Worm (Caenorhabditis elegans) whole organism, L4 larva: Measurements from ENCODE around the gene Y75B8A.8.
"Not testable (repeated sequence)": the region's sequence is repeated elsewhere in the genome, so short reads cannot be mapped to it uniquely, and the experiment has no call there.

Source experiments
- D1046.2 ChIP-seq: fragments of 200-800 bp; sonication (Bioruptor generic); IDR thresholded peaks from 2 replicates; pipeline ENCODE4 v1.3.6; 2022; ENCODE audit warnings: missing genetic modification characterization, missing compliant biosample characterization
- ZK546.5 ChIP-seq, 2 experiments: sonication (generic microtip); optimal IDR thresholded peaks; 2 replicates each; lab custom pipeline; 2017; ENCODE audit warnings: missing biosample characterization in 2 of 2, missing genetic modification characterization in 2 of 2
- aha-1 ChIP-seq: fragments of 150-350 bp; peaks from one replicate; lab custom pipeline; 2014; ENCODE audit warnings: missing biosample characterization, missing genetic modification characterization
- aly-2 ChIP-seq: sonication (generic microtip); optimal IDR thresholded peaks from 2 replicates; lab custom pipeline; 2018; ENCODE audit warnings: missing biosample characterization, missing genetic modification characterization
- ama-1 ChIP-seq: fragments of 150-350 bp; optimal IDR thresholded peaks from 2 replicates; lab custom pipeline; 2014; ENCODE audit warnings: inconsistent platforms, mixed read lengths
- ceh-28 ChIP-seq: fragments of 150-350 bp; optimal IDR thresholded peaks from 2 replicates; lab custom pipeline; 2014; ENCODE audit warnings: missing biosample characterization, missing genetic modification reagents, missing genetic modification characterization
- ces-1 ChIP-seq: fragments of 150-350 bp; sonication (generic microtip); optimal IDR thresholded peaks from 4 replicates; lab custom pipeline; 2014; ENCODE audit warnings: missing biosample characterization, missing genetic modification reagents, missing genetic modification characterization
- cey-2 ChIP-seq: sonication (generic microtip); optimal IDR thresholded peaks from 3 replicates; lab custom pipeline; 2017; ENCODE audit warnings: missing genetic modification characterization, mild to moderate bottlenecking, missing compliant biosample characterization, antibody characterized with exemption, borderline replicate concordance; ENCODE audit not compliant: insufficient read depth
- daf-12 ChIP-seq: fragments of 150-350 bp; optimal IDR thresholded peaks from 2 replicates; lab custom pipeline; 2014; ENCODE audit warnings: missing biosample characterization, missing genetic modification reagents, missing genetic modification characterization
- daf-16 ChIP-seq, 3 experiments: sonication (generic microtip); optimal IDR thresholded peaks; 2 replicates each; lab custom pipeline; 2016 to 2017; ENCODE audit warnings: missing genetic modification characterization in 3 of 3, missing genetic modification reagents in 3 of 3, mild to moderate bottlenecking in 2 of 3, missing compliant biosample characterization in 2 of 3, missing biosample characterization in 1 of 3, moderate library complexity in 1 of 3
- dmd-6 ChIP-seq: fragments of 200-800 bp; sonication (Bioruptor generic); IDR thresholded peaks from 2 replicates; pipeline ENCODE4 v1.3.6; 2022; ENCODE audit warnings: missing genetic modification reagents, missing genetic modification characterization, missing compliant biosample characterization
- dmd-9 ChIP-seq: fragments of 200-800 bp; sonication (Bioruptor generic); IDR thresholded peaks from 2 replicates; pipeline ENCODE4 v1.3.6; 2022; ENCODE audit warnings: missing genetic modification reagents, missing genetic modification characterization, missing compliant biosample characterization
- dpl-1 ChIP-seq: fragments of 150-350 bp; optimal IDR thresholded peaks from 2 replicates; lab custom pipeline; 2014; ENCODE audit warnings: missing biosample characterization, missing genetic modification reagents, missing genetic modification characterization
- dve-1 ChIP-seq: sonication (generic microtip); optimal IDR thresholded peaks from 2 replicates; lab custom pipeline; 2017; ENCODE audit warnings: antibody characterized with exemption, mild to moderate bottlenecking, missing genetic modification characterization, missing compliant biosample characterization; ENCODE audit not compliant: insufficient read depth
- gei-8 ChIP-seq: fragments of 200-800 bp; sonication (Bioruptor generic); optimal IDR thresholded peaks from 2 replicates; lab custom pipeline; 2018; ENCODE audit warnings: mild to moderate bottlenecking, missing genetic modification characterization, missing compliant biosample characterization
- hlh-11 ChIP-seq: fragments of 200-800 bp; sonication (Bioruptor generic); optimal IDR thresholded peaks from 2 replicates; lab custom pipeline; 2018; ENCODE audit warnings: mild to moderate bottlenecking, missing genetic modification characterization, missing compliant biosample characterization
- hmg-1.1 ChIP-seq: fragments of 200-800 bp; sonication (Bioruptor generic); IDR thresholded peaks from 2 replicates; pipeline ENCODE4 v1.3.6; 2022; ENCODE audit warnings: missing genetic modification reagents, missing genetic modification characterization, missing compliant biosample characterization
- lin-1 ChIP-seq: fragments of 200-800 bp; sonication (Bioruptor generic); IDR thresholded peaks from 2 replicates; pipeline ENCODE4 v1.3.6; 2022; ENCODE audit warnings: missing genetic modification reagents, missing genetic modification characterization, missing compliant biosample characterization
- lin-38 ChIP-seq: fragments of 200-800 bp; sonication (Bioruptor generic); IDR thresholded peaks from 2 replicates; pipeline ENCODE4 v1.3.6; 2022; ENCODE audit warnings: missing genetic modification reagents, missing genetic modification characterization, missing compliant biosample characterization
- lin-39 ChIP-seq: fragments of 150-350 bp; optimal IDR thresholded peaks from 2 replicates; lab custom pipeline; 2014; ENCODE audit warnings: missing biosample characterization, missing genetic modification reagents, missing genetic modification characterization
- mdl-1 ChIP-seq, 2 experiments: fragments of 150-350 bp in 1 of 2; sonication (generic microtip) in 1 of 2; optimal IDR thresholded peaks; 2 replicates each; lab custom pipeline; 2014 to 2017; ENCODE audit warnings: missing biosample characterization in 2 of 2, missing genetic modification characterization in 2 of 2
- mes-2 ChIP-seq: sonication (generic microtip); optimal IDR thresholded peaks from 2 replicates; lab custom pipeline; 2016; ENCODE audit warnings: missing genotype, mild to moderate bottlenecking, missing genetic modification characterization, missing compliant biosample characterization; ENCODE audit not compliant: poor library complexity, severe bottlenecking
- mxl-2 ChIP-seq: fragments of 200-800 bp; sonication (Bioruptor generic); conservative IDR thresholded peaks from 2 replicates; pipeline ENCODE4 v1.3.6; 2022; ENCODE audit warnings: missing genetic modification reagents, missing genetic modification characterization, missing compliant biosample characterization
- nhr-11 ChIP-seq: fragments of 150-350 bp; optimal IDR thresholded peaks from 2 replicates; lab custom pipeline; 2014; ENCODE audit warnings: missing biosample characterization, missing genetic modification characterization
- nhr-25 ChIP-seq: sonication (generic microtip); optimal IDR thresholded peaks from 2 replicates; lab custom pipeline; 2017; ENCODE audit warnings: missing genetic modification characterization, mild to moderate bottlenecking, missing compliant biosample characterization, antibody characterized with exemption, moderate library complexity, borderline replicate concordance; ENCODE audit not compliant: insufficient read depth
- nhr-28 ChIP-seq: fragments of 150-350 bp; optimal IDR thresholded peaks from 2 replicates; lab custom pipeline; 2014; ENCODE audit warnings: missing biosample characterization, missing genetic modification characterization
- nhr-41 ChIP-seq: fragments of 200-800 bp; sonication (Bioruptor generic); IDR thresholded peaks from 2 replicates; pipeline ENCODE4 v1.3.6; 2022; ENCODE audit warnings: missing genetic modification reagents, missing genetic modification characterization, missing compliant biosample characterization
- nhr-42 ChIP-seq: fragments of 200-800 bp; sonication (Bioruptor generic); IDR thresholded peaks from 2 replicates; pipeline ENCODE4 v1.3.6; 2022; ENCODE audit warnings: missing genetic modification characterization, missing compliant biosample characterization
- nhr-6 ChIP-seq: fragments of 150-350 bp; optimal IDR thresholded peaks from 2 replicates; lab custom pipeline; 2014; ENCODE audit warnings: missing biosample characterization, missing genetic modification characterization
- nhr-77 ChIP-seq: fragments of 150-350 bp; optimal IDR thresholded peaks from 2 replicates; lab custom pipeline; 2014; ENCODE audit warnings: missing biosample characterization, missing genetic modification characterization
- set-16 ChIP-seq: fragments of 200-800 bp; sonication (Bioruptor generic); IDR thresholded peaks from 2 replicates; pipeline ENCODE4 v1.3.6; 2022; ENCODE audit warnings: missing genetic modification reagents, missing genetic modification characterization, missing compliant biosample characterization
- spr-1 ChIP-seq: sonication (generic microtip); optimal IDR thresholded peaks from 2 replicates; lab custom pipeline; 2016; ENCODE audit warnings: mild to moderate bottlenecking, missing genetic modification characterization, missing compliant biosample characterization
- unc-62 ChIP-seq, 3 experiments: fragments of 150-350 bp in 1 of 3; sonication (generic microtip); optimal IDR thresholded peaks in 2 of 3; peaks in 1 of 3; 1 replicate in 1 of 3; 2 replicates in 2 of 3; lab custom pipeline; 2014 to 2017; ENCODE audit warnings: missing biosample characterization in 3 of 3, missing genetic modification characterization in 3 of 3, missing genetic modification reagents in 3 of 3, missing genotype in 1 of 3
- vab-7 ChIP-seq: fragments of 200-800 bp; sonication (Bioruptor generic); IDR thresholded peaks from 2 replicates; pipeline ENCODE4 v1.3.6; 2022; ENCODE audit warnings: missing genetic modification reagents, missing genetic modification characterization, missing compliant biosample characterization
- zip-11 ChIP-seq: fragments of 200-800 bp; sonication (Bioruptor generic); IDR thresholded peaks from 2 replicates; pipeline ENCODE4 v1.3.6; 2022; ENCODE audit warnings: missing genetic modification characterization, missing compliant biosample characterization
- ztf-11 ChIP-seq: fragments of 150-350 bp; optimal IDR thresholded peaks from 2 replicates; lab custom pipeline; 2014; ENCODE audit warnings: missing biosample characterization, missing genetic modification characterization
- ztf-7 ChIP-seq: fragments of 150-350 bp; optimal IDR thresholded peaks from 2 replicates; lab custom pipeline; 2014; ENCODE audit warnings: missing biosample characterization, missing genetic modification characterization

Y75B8A.8 gene

ce11 chrIII:12167030-12167429 lies 6.5 kb downstream of the Y75B8A.8 start:
- TF ChIP-seq set-16 (peak; percentile 73), aha-1 (tag; lab: Kevin White, UChicago) (no peak), ztf-7 (tag; lab: Kevin White, UChicago) (no peak), aly-2 (tag; lab: Kevin White, UChicago) (no peak), mxl-2 (GFP tag; lab: Robert Waterston, UW) (no peak), nhr-6 (tag; lab: Kevin White, UChicago) (no peak), vab-7 (no peak)
- TF ChIP-seq, all 104 proteins: peak for 1

ce11 chrIII:12177145-12177544 lies 16.6 kb downstream of the Y75B8A.8 start, which contains the start of gene gly-11:
Gene gly-11, minus strand, starts transcription at chrIII:12177245.
- not testable (repeated sequence) for TF ChIP-seq nhr-11 (tag; lab: Kevin White, UChicago); nhr-77 (tag; lab: Kevin White, UChicago); D1046.2 (GFP tag; lab: Robert Waterston, UW)

ce11 chrIII:12178121-12178520 lies 17.6 kb downstream of the Y75B8A.8 start:
- TF ChIP-seq mdl-1 (tag; optimal IDR thresholded peaks at IDR 0.05; lab: Kevin White, UChicago) (peak in 1 of 2 experiments; percentile 1), hmg-1.1 (0 out of 2 replicates have a peak, but pooled peaks have one; percentile 27), dmd-9 (GFP tag; lab: Robert Waterston, UW) (no peak), lin-39 (no peak), aha-1 (tag; lab: Kevin White, UChicago) (no peak), nhr-25 (tag; lab: Kevin White, UChicago) (peak; percentile 77), dmd-6 (no peak), ama-1 (lab: Kevin White, UChicago) (no peak), mes-2 (tag; lab: Kevin White, UChicago) (no peak), cey-2 (no peak), ceh-28 (tag; lab: Kevin White, UChicago) (no peak), gei-8 (no peak), nhr-42 (GFP tag; lab: Robert Waterston, UW) (no peak), hlh-11 (tag; lab: Kevin White, UChicago) (peak; percentile 8), daf-12 (no peak), lin-38 (GFP tag; lab: Robert Waterston, UW) (no peak), dve-1 (tag; lab: Kevin White, UChicago) (no peak), spr-1 (tag; lab: Kevin White, UChicago) (no peak), unc-62 (GFP tag; optimal IDR thresholded peaks at IDR 0.05 in 1 of 2; lab: Kevin White, UChicago) (no peak), unc-62 (tag; optimal IDR thresholded peaks at IDR 0.05; lab: Kevin White, UChicago) (no peak), daf-16 (GFP tag; optimal IDR thresholded peaks at IDR 0.05; lab: Kevin White, UChicago) (no peak), daf-16 (tag; optimal IDR thresholded peaks at IDR 0.05; lab: Kevin White, UChicago) (no peak), nhr-41 (GFP tag; lab: Robert Waterston, UW) (no peak), lin-1 (GFP tag; lab: Robert Waterston, UW) (no peak), ZK546.5 (tag; optimal IDR thresholded peaks at IDR 0.05; lab: Kevin White, UChicago) (no peak), nhr-11 (tag; lab: Kevin White, UChicago) (no peak), dpl-1 (GFP tag; lab: Kevin White, UChicago) (no peak), zip-11 (no peak), ces-1 (no peak), ztf-11 (tag; lab: Kevin White, UChicago) (no peak), nhr-28 (tag; lab: Kevin White, UChicago) (peak; percentile 17)
